Fruit fly (Drosophila melanogaster): ENCODE results near the gene CheB98a.

DNA sequence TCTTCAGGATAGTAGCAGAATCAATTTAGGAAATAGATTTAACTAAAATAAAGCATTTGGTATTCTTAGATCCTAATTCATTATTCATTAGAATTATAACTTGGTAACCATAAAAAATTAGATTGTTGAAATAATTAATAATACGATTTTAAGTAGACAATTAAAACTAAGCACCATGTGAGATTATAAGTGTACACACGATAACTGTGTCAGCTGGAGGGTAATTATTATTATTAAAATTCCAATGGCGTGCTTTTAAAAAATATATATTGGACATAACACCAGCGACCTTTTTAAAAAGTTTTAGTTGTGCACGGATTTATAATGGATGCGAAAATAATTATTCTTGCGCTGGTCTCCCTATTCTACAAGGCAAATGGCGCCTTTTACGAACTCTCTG is at the start of gene CheB98a:
- no peak for TF ChIP-seq CG12768 (GFP tag; optimal IDR thresholded peaks at IDR 0.05)
- TF ChIP-seq cnc (optimal IDR thresholded peaks at IDR 0.05) = no peak
- TF ChIP-seq ovo (GFP tag; optimal IDR thresholded peaks at IDR 0.05) = no peak
- no peak for TF ChIP-seq CG7045 (GFP tag; optimal IDR thresholded peaks at IDR 0.05)
